Worm (Caenorhabditis elegans) whole organism, L1 larva: Measurements from ENCODE around the gene R02F11.10.

ENCODE experiments used
- C16A3.4 ChIP-seq: fragments of 150-350 bp; optimal IDR thresholded peaks from 2 replicates; lab custom pipeline; 2014; ENCODE audit warnings: missing biosample characterization, missing genetic modification characterization
- C34B4.2 ChIP-seq: sonication (generic microtip); optimal IDR thresholded peaks from 2 replicates; lab custom pipeline; 2017; ENCODE audit warnings: mild to moderate bottlenecking, missing genetic modification characterization, missing compliant biosample characterization
- F16B12.6 ChIP-seq: fragments of 150-350 bp; optimal IDR thresholded peaks from 2 replicates; lab custom pipeline; 2014; ENCODE audit warnings: missing biosample characterization, missing genetic modification characterization
- Y116A8C.19 ChIP-seq: sonication (generic microtip); optimal IDR thresholded peaks from 2 replicates; lab custom pipeline; 2016; ENCODE audit warnings: missing compliant biosample characterization, missing genetic modification characterization, borderline replicate concordance
- aha-1 ChIP-seq: fragments of 150-350 bp; optimal IDR thresholded peaks from 2 replicates; lab custom pipeline; 2014; ENCODE audit warnings: missing biosample characterization, missing genetic modification characterization
- alr-1 ChIP-seq: fragments of 200-800 bp; sonication (Bioruptor generic); optimal IDR thresholded peaks from 2 replicates; lab custom pipeline; 2018; ENCODE audit warnings: borderline replicate concordance, mild to moderate bottlenecking, missing genetic modification characterization, missing compliant biosample characterization
- aly-2 ChIP-seq: fragments of 150-350 bp; optimal IDR thresholded peaks from 2 replicates; lab custom pipeline; 2014; ENCODE audit warnings: missing biosample characterization, missing genetic modification characterization
- blmp-1 ChIP-seq: fragments of 150-350 bp; optimal IDR thresholded peaks from 2 replicates; lab custom pipeline; 2014; ENCODE audit warnings: missing biosample characterization, missing genetic modification characterization
- ceh-63 ChIP-seq: fragments of 200-800 bp; sonication (Bioruptor generic); optimal IDR thresholded peaks from 2 replicates; lab custom pipeline; 2018; ENCODE audit warnings: mild to moderate bottlenecking, missing genetic modification characterization, missing compliant biosample characterization
- ceh-88 ChIP-seq: fragments of 200-800 bp; sonication (Bioruptor generic); IDR thresholded peaks from 2 replicates; pipeline ENCODE4 v1.3.6; 2022; ENCODE audit warnings: missing genetic modification characterization, missing compliant biosample characterization
- ceh-90 ChIP-seq: sonication (generic microtip); optimal IDR thresholded peaks from 2 replicates; lab custom pipeline; 2016; ENCODE audit warnings: missing genetic modification characterization, missing compliant biosample characterization
- dsc-1 ChIP-seq: sonication (generic microtip); optimal IDR thresholded peaks from 2 replicates; lab custom pipeline; 2016; ENCODE audit warnings: mild to moderate bottlenecking, missing genetic modification characterization, missing compliant biosample characterization
- efl-3 ChIP-seq: fragments of 200-800 bp; sonication (Bioruptor generic); optimal IDR thresholded peaks from 2 replicates; lab custom pipeline; 2018; ENCODE audit warnings: mild to moderate bottlenecking, missing genetic modification characterization, missing compliant biosample characterization
- egl-13 ChIP-seq: sonication (generic microtip); optimal IDR thresholded peaks from 2 replicates; lab custom pipeline; 2016; ENCODE audit warnings: missing genotype, missing genetic modification reagents, missing genetic modification characterization, missing compliant biosample characterization
- ets-5 ChIP-seq: fragments of 200-800 bp; sonication (Bioruptor generic); IDR thresholded peaks from 2 replicates; pipeline ENCODE4 v1.3.6; 2022; ENCODE audit warnings: missing genetic modification characterization, missing compliant biosample characterization
- fkh-10 ChIP-seq: sonication (generic microtip); optimal IDR thresholded peaks from 2 replicates; lab custom pipeline; 2017; ENCODE audit warnings: missing biosample characterization, missing genetic modification reagents, missing genetic modification characterization
- fkh-8 ChIP-seq: sonication (generic microtip); optimal IDR thresholded peaks from 2 replicates; lab custom pipeline; 2016; ENCODE audit warnings: mild to moderate bottlenecking, missing genetic modification characterization, missing compliant biosample characterization
- fos-1 ChIP-seq: fragments of 150-350 bp; optimal IDR thresholded peaks from 2 replicates; lab custom pipeline; 2014; ENCODE audit warnings: missing biosample characterization, missing genetic modification characterization
- hlh-17 ChIP-seq: fragments of 200-800 bp; sonication (Bioruptor generic); optimal IDR thresholded peaks from 2 replicates; lab custom pipeline; 2018; ENCODE audit warnings: missing genetic modification characterization, mild to moderate bottlenecking, missing compliant biosample characterization, moderate library complexity, borderline replicate concordance
- hlh-4 ChIP-seq: sonication (generic microtip); optimal IDR thresholded peaks from 2 replicates; lab custom pipeline; 2016; ENCODE audit warnings: mild to moderate bottlenecking, missing genetic modification characterization, missing compliant biosample characterization
- hpl-2 ChIP-seq: fragments of 150-350 bp; optimal IDR thresholded peaks from 2 replicates; lab custom pipeline; 2014; ENCODE audit warnings: missing biosample characterization, missing genetic modification reagents, missing genetic modification characterization
- isw-1 ChIP-seq: fragments of 200-800 bp; sonication (Bioruptor generic); IDR thresholded peaks from 2 replicates; pipeline ENCODE4 v1.3.6; 2022; ENCODE audit warnings: missing genetic modification characterization, missing compliant biosample characterization
- lin-13 ChIP-seq: fragments of 150-350 bp; optimal IDR thresholded peaks from 2 replicates; lab custom pipeline; 2014; ENCODE audit warnings: missing biosample characterization, missing genetic modification reagents, missing genetic modification characterization
- lin-15B ChIP-seq: fragments of 150-350 bp; sonication (generic microtip); optimal IDR thresholded peaks from 3 replicates; lab custom pipeline; 2014; ENCODE audit warnings: missing biosample characterization, missing genetic modification characterization
- lin-39 ChIP-seq: fragments of 150-350 bp; optimal IDR thresholded peaks from 2 replicates; lab custom pipeline; 2014; ENCODE audit warnings: missing biosample characterization, missing genetic modification reagents, missing genetic modification characterization
- lir-3 ChIP-seq: sonication (generic microtip); optimal IDR thresholded peaks from 2 replicates; lab custom pipeline; 2016; ENCODE audit warnings: mild to moderate bottlenecking, missing genetic modification characterization, moderate library complexity, missing compliant biosample characterization; ENCODE audit not compliant: poor library complexity
- lsy-2 ChIP-seq, 2 experiments: fragments of 150-350 bp; optimal IDR thresholded peaks; 2 replicates each; lab custom pipeline; 2014; ENCODE audit warnings: missing biosample characterization in 2 of 2, missing genetic modification characterization in 2 of 2
- mab-9 ChIP-seq: fragments of 200-800 bp; sonication (Bioruptor generic); IDR thresholded peaks from 2 replicates; pipeline ENCODE4 v1.3.6; 2022; ENCODE audit warnings: missing genetic modification reagents, missing genetic modification characterization, missing compliant biosample characterization
- mef-2 ChIP-seq: fragments of 150-350 bp; optimal IDR thresholded peaks from 2 replicates; lab custom pipeline; 2014; ENCODE audit warnings: missing biosample characterization, missing genetic modification characterization
- nhr-12 ChIP-seq: sonication (generic microtip); optimal IDR thresholded peaks from 2 replicates; lab custom pipeline; 2017; ENCODE audit warnings: missing biosample characterization, missing genetic modification characterization
- nhr-20 ChIP-seq: sonication (generic microtip); optimal IDR thresholded peaks from 2 replicates; lab custom pipeline; 2016; ENCODE audit warnings: mild to moderate bottlenecking, missing genetic modification characterization, missing compliant biosample characterization
- nhr-237 ChIP-seq: fragments of 150-350 bp; optimal IDR thresholded peaks from 2 replicates; lab custom pipeline; 2014; ENCODE audit warnings: missing biosample characterization, missing genetic modification characterization
- nhr-28 ChIP-seq: fragments of 150-350 bp; optimal IDR thresholded peaks from 2 replicates; lab custom pipeline; 2014; ENCODE audit warnings: missing biosample characterization, missing genetic modification characterization
- nhr-71 ChIP-seq: sonication (generic microtip); optimal IDR thresholded peaks from 2 replicates; lab custom pipeline; 2016; ENCODE audit warnings: mild to moderate bottlenecking, missing genetic modification characterization, moderate library complexity, missing compliant biosample characterization
- nhr-76 ChIP-seq: sonication (generic microtip); optimal IDR thresholded peaks from 2 replicates; lab custom pipeline; 2017; ENCODE audit warnings: missing biosample characterization, missing genetic modification characterization
- nhr-77 ChIP-seq: fragments of 150-350 bp; optimal IDR thresholded peaks from 2 replicates; lab custom pipeline; 2014; ENCODE audit warnings: missing biosample characterization, missing genetic modification characterization
- nhr-84 ChIP-seq: sonication (generic microtip); optimal IDR thresholded peaks from 2 replicates; lab custom pipeline; 2017; ENCODE audit warnings: missing biosample characterization, missing genetic modification characterization
- nhr-85 ChIP-seq: sonication (generic microtip); peaks from one replicate; lab custom pipeline; 2016; ENCODE audit warnings: missing genetic modification characterization, inconsistent platforms, missing compliant biosample characterization
- pag-3 ChIP-seq: sonication (generic microtip); optimal IDR thresholded peaks from 2 replicates; lab custom pipeline; 2017; ENCODE audit warnings: missing genetic modification characterization, mild to moderate bottlenecking, missing compliant biosample characterization, antibody characterized with exemption, borderline replicate concordance; ENCODE audit not compliant: insufficient read depth
- pax-3 ChIP-seq: fragments of 200-800 bp; sonication (Bioruptor generic); optimal IDR thresholded peaks from 2 replicates; lab custom pipeline; 2018; ENCODE audit warnings: mild to moderate bottlenecking, missing genetic modification characterization, moderate library complexity, missing compliant biosample characterization
- pqm-1 ChIP-seq: sonication (generic microtip); optimal IDR thresholded peaks from 3 replicates; lab custom pipeline; 2017; ENCODE audit warnings: missing biosample characterization, missing genetic modification characterization
- rnt-1 ChIP-seq: sonication (generic microtip); optimal IDR thresholded peaks from 2 replicates; lab custom pipeline; 2016; ENCODE audit warnings: mild to moderate bottlenecking, missing genetic modification characterization, moderate library complexity, missing compliant biosample characterization
- skn-1 ChIP-seq: fragments of 150-350 bp; optimal IDR thresholded peaks from 2 replicates; lab custom pipeline; 2014; ENCODE audit warnings: missing biosample characterization, missing genetic modification characterization
- snpc-4 ChIP-seq: fragments of 150-350 bp; optimal IDR thresholded peaks from 2 replicates; lab custom pipeline; 2014; ENCODE audit warnings: missing biosample characterization, missing genetic modification characterization
- sup-37 ChIP-seq: fragments of 200-800 bp; sonication (Bioruptor generic); optimal IDR thresholded peaks from 2 replicates; lab custom pipeline; 2018; ENCODE audit warnings: mild to moderate bottlenecking, missing genetic modification characterization, missing compliant biosample characterization
- swsn-7 ChIP-seq: sonication (generic microtip); optimal IDR thresholded peaks from 2 replicates; lab custom pipeline; 2016; ENCODE audit warnings: missing genetic modification characterization, missing compliant biosample characterization
- tbx-2 ChIP-seq: sonication (generic microtip); optimal IDR thresholded peaks from 2 replicates; lab custom pipeline; 2016; ENCODE audit warnings: missing genetic modification characterization, missing compliant biosample characterization
- tlp-1 ChIP-seq: fragments of 150-350 bp; optimal IDR thresholded peaks from 2 replicates; lab custom pipeline; 2014; ENCODE audit warnings: missing biosample characterization, missing genetic modification characterization
- unc-130 ChIP-seq: fragments of 150-350 bp; optimal IDR thresholded peaks from 2 replicates; lab custom pipeline; 2017; ENCODE audit warnings: missing biosample characterization, missing genetic modification characterization, inconsistent platforms
- unc-98 ChIP-seq: fragments of 200-800 bp; sonication (Bioruptor generic); IDR thresholded peaks from 2 replicates; pipeline ENCODE4 v1.3.6; 2022; ENCODE audit warnings: missing genetic modification characterization, missing compliant biosample characterization
- vab-15 ChIP-seq: sonication (generic microtip); optimal IDR thresholded peaks from 2 replicates; lab custom pipeline; 2017; ENCODE audit warnings: missing genotype, mild to moderate bottlenecking, missing genetic modification characterization, missing compliant biosample characterization
- zag-1 ChIP-seq: fragments of 150-350 bp; optimal IDR thresholded peaks from 2 replicates; lab custom pipeline; 2014; ENCODE audit warnings: missing biosample characterization, missing genetic modification characterization
- zip-4 ChIP-seq: fragments of 200-800 bp; sonication (Bioruptor generic); optimal IDR thresholded peaks from 2 replicates; lab custom pipeline; 2018; ENCODE audit warnings: mild to moderate bottlenecking, missing genetic modification characterization, moderate library complexity, missing compliant biosample characterization
- ztf-11 ChIP-seq, 2 experiments: sonication (generic microtip); optimal IDR thresholded peaks; 2 replicates each; lab custom pipeline; 2016 to 2017; ENCODE audit warnings: missing genetic modification characterization in 2 of 2, missing biosample characterization in 1 of 2, missing compliant biosample characterization in 1 of 2
- ztf-4 ChIP-seq: fragments of 150-350 bp; optimal IDR thresholded peaks from 2 replicates; lab custom pipeline; 2014; ENCODE audit warnings: missing biosample characterization, missing genetic modification characterization

The R02F11.10 gene

DNA sequence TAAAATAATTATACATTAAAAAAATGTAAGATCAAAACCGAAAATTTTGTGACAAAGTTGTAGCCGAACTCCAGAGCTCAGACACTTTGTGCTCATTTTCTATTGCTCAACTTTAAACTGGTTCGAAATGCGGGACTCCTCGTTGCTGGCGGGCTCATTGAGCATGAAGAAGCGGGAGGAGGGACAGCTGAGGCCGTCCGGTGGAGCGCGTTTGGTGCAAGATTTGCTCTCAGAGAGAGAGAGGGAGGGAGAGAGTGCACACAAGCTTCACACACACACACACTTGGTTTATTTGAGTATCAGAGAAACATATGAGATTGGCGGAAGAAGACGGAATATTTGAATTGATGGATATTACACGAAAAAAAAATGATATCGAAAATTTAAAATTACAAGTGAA is 21.7 kb downstream of the R02F11.10 start:
- TF ChIP-seq F16B12.6 (tag; lab: Kevin White, UChicago) (peak; percentile 2), swsn-7 (tag; lab: Kevin White, UChicago) (peak; percentile 42), hlh-4 (no peak), ceh-90 (tag; lab: Kevin White, UChicago) (no peak), ceh-88 (GFP tag; lab: Robert Waterston, UW) (no peak), zag-1 (tag; lab: Kevin White, UChicago) (no peak), egl-13 (tag; lab: Kevin White, UChicago) (peak; percentile 32), dsc-1 (tag; lab: Kevin White, UChicago) (peak; percentile 44), lsy-2 (tag; optimal IDR thresholded peaks at IDR 0.05; lab: Kevin White, UChicago) (peak in 1 of 2 experiments; percentile 65), efl-3 (no peak), lin-15B (tag; lab: Kevin White, UChicago) (peak; percentile 47), hlh-17 (GFP tag; lab: Kevin White, UChicago) (no peak), skn-1 (tag; lab: Kevin White, UChicago) (peak; percentile 27), nhr-28 (tag; lab: Kevin White, UChicago) (no peak), ceh-63 (no peak), nhr-77 (tag; lab: Kevin White, UChicago) (no peak), tbx-2 (tag; lab: Kevin White, UChicago) (no peak), fkh-8 (peak; percentile 69), alr-1 (tag; lab: Kevin White, UChicago) (no peak), pax-3 (no peak), lin-13 (GFP tag; lab: Kevin White, UChicago) (no peak), nhr-85 (tag; lab: Kevin White, UChicago) (no peak), unc-98 (no peak), zip-4 (no peak), nhr-20 (tag; lab: Kevin White, UChicago) (peak; percentile 30), nhr-84 (tag; lab: Kevin White, UChicago) (no peak), ztf-4 (tag; lab: Kevin White, UChicago) (no peak), nhr-71 (peak; percentile 58), hpl-2 (no peak), pqm-1 (tag; lab: Kevin White, UChicago) (no peak), C16A3.4 (tag; lab: Kevin White, UChicago) (no peak), mab-9 (GFP tag; lab: Robert Waterston, UW) (no peak), nhr-237 (tag; lab: Kevin White, UChicago) (no peak), ztf-11 (tag; optimal IDR thresholded peaks at IDR 0.05; lab: Kevin White, UChicago) (no peak), ets-5 (GFP tag; lab: Robert Waterston, UW) (no peak), tlp-1 (tag; lab: Kevin White, UChicago) (no peak), blmp-1 (no peak), fos-1 (tag; lab: Kevin White, UChicago) (no peak), nhr-76 (no peak), aha-1 (tag; lab: Kevin White, UChicago) (no peak), aly-2 (tag; lab: Kevin White, UChicago) (peak; percentile 14), fkh-10 (GFP tag; lab: Kevin White, UChicago) (no peak), snpc-4 (tag; lab: Kevin White, UChicago) (no peak), rnt-1 (tag; lab: Kevin White, UChicago) (no peak), unc-130 (tag; lab: Kevin White, UChicago) (no peak), Y116A8C.19 (tag; lab: Kevin White, UChicago) (no peak), lir-3 (tag; lab: Kevin White, UChicago) (no peak), mef-2 (tag; lab: Kevin White, UChicago) (no peak), lin-39 (tag; lab: Kevin White, UChicago) (no peak), nhr-12 (no peak), sup-37 (no peak), vab-15 (tag; lab: Kevin White, UChicago) (no peak), pag-3 (tag; lab: Kevin White, UChicago) (no peak), isw-1 (GFP tag; lab: Robert Waterston, UW) (no peak), C34B4.2 (tag; lab: Kevin White, UChicago) (no peak)
